Fruit fly (Drosophila melanogaster): Measurements from ENCODE around the gene Jig.
A peak's percentile ranks its signal among the peaks of the same experiment; 100 is the strongest.

Gene Jig

dm6 chr3R:14560635-14561034, at the start of gene Jig:
Jig (plus strand) TSS chr3R:14560935.
- TF ChIP-seq CG7045 (GFP tag; optimal IDR thresholded peaks at IDR 0.05) (no peak), CG11617 (GFP tag; optimal IDR thresholded peaks at IDR 0.05) (no peak), pad (GFP tag; optimal IDR thresholded peaks at IDR 0.05) (no peak)

dm6 chr3R:14511123-14511908, 49.4 kb upstream of the Jig start, which contains the start of the genes HtrA2 and mRpL11:
HtrA2 (minus strand) TSS chr3R:14511712.
mRpL11 (plus strand) TSS chr3R:14511838.
- TF ChIP-seq CG11617 (GFP tag; optimal IDR thresholded peaks at IDR 0.05), result peak; percentile 61
- peak; percentile 60 for TF ChIP-seq CG7101 (tag; optimal IDR thresholded peaks at IDR 0.05)
- peak; percentile 5 for TF ChIP-seq CG33017 (tag; optimal IDR thresholded peaks at IDR 0.05)
- peak; percentile 42 for TF ChIP-seq pad (GFP tag; optimal IDR thresholded peaks at IDR 0.05)
- peak; percentile 74 for TF ChIP-seq Mnt (GFP tag; optimal IDR thresholded peaks at IDR 0.05)
- peak; percentile 55 for TF ChIP-seq CG1620 (GFP tag; optimal IDR thresholded peaks at IDR 0.05)
- peak; percentile 61 for TF ChIP-seq CG14711 (tag; optimal IDR thresholded peaks at IDR 0.05)
- TF ChIP-seq kay (GFP tag; ENCODE audit: borderline replicate concordance), result no peak
- peak; percentile 70 for TF ChIP-seq Hr96 (GFP tag; optimal IDR thresholded peaks at IDR 0.05)
- peak; percentile 15 for TF ChIP-seq ovo (GFP tag; optimal IDR thresholded peaks at IDR 0.05)
- peak; percentile 75 for TF ChIP-seq bab1 (GFP tag; optimal IDR thresholded peaks at IDR 0.05)
- no peak for TF ChIP-seq cnc (optimal IDR thresholded peaks at IDR 0.05)
- peak; percentile 47 for TF ChIP-seq CG7045 (GFP tag; optimal IDR thresholded peaks at IDR 0.05)
- TF ChIP-seq Clk (GFP tag; optimal IDR thresholded peaks at IDR 0.05), result no peak
- TF ChIP-seq Crg-1 (GFP tag; optimal IDR thresholded peaks at IDR 0.05), result no peak
- TF ChIP-seq CG5204 (GFP tag; optimal IDR thresholded peaks at IDR 0.05), result peak; percentile 75
- no peak for TF ChIP-seq cic (GFP tag; optimal IDR thresholded peaks at IDR 0.05)
- peak; percentile 52 for TF ChIP-seq CG12768 (GFP tag; optimal IDR thresholded peaks at IDR 0.05)
- peak; percentile 30 for TF ChIP-seq tj (GFP tag; optimal IDR thresholded peaks at IDR 0.05)
- peak; percentile 85 for TF ChIP-seq toe (GFP tag; optimal IDR thresholded peaks at IDR 0.05)

- TF ChIP-seq kay (GFP tag; ENCODE audit: borderline replicate concordance), result peak; percentile 89
- no peak for TF ChIP-seq tj (GFP tag; optimal IDR thresholded peaks at IDR 0.05)
- no peak for TF ChIP-seq CG1620 (GFP tag; optimal IDR thresholded peaks at IDR 0.05)
- no peak for TF ChIP-seq CG33017 (tag; optimal IDR thresholded peaks at IDR 0.05)
- TF ChIP-seq CG7101 (tag; optimal IDR thresholded peaks at IDR 0.05), result no peak
- TF ChIP-seq Hr96 (GFP tag; optimal IDR thresholded peaks at IDR 0.05), result no peak
- TF ChIP-seq CG7045 (GFP tag; optimal IDR thresholded peaks at IDR 0.05), result no peak
- no peak for TF ChIP-seq CG11617 (GFP tag; optimal IDR thresholded peaks at IDR 0.05)
- peak; percentile 82 for TF ChIP-seq Mnt (GFP tag; optimal IDR thresholded peaks at IDR 0.05)
- no peak for TF ChIP-seq pad (GFP tag; optimal IDR thresholded peaks at IDR 0.05)
- no peak for TF ChIP-seq ovo (GFP tag; optimal IDR thresholded peaks at IDR 0.05)
Measured at dm6 chr3R:14513420-14513819, 47.3 kb upstream of the Jig start, which contains the start of gene CG8461. CG8461 (minus strand) TSS chr3R:14513637.

dm6 chr3R:14516742-14517141, 44.0 kb upstream of the Jig start, which contains the start of gene CG34273:
CG34273 (plus strand) TSS chr3R:14517042.
- TF ChIP-seq CG1620 (GFP tag; optimal IDR thresholded peaks at IDR 0.05) (no peak), toe (GFP tag; optimal IDR thresholded peaks at IDR 0.05) (no peak), CG11617 (GFP tag; optimal IDR thresholded peaks at IDR 0.05) (no peak), bab1 (GFP tag; optimal IDR thresholded peaks at IDR 0.05) (no peak), Crg-1 (GFP tag; optimal IDR thresholded peaks at IDR 0.05) (no peak)

- TF ChIP-seq CG1620 (GFP tag; optimal IDR thresholded peaks at IDR 0.05), result no peak
- TF ChIP-seq pad (GFP tag; optimal IDR thresholded peaks at IDR 0.05), result no peak
- no peak for TF ChIP-seq cnc (optimal IDR thresholded peaks at IDR 0.05)
- no peak for TF ChIP-seq toe (GFP tag; optimal IDR thresholded peaks at IDR 0.05)
- no peak for TF ChIP-seq CG7101 (tag; optimal IDR thresholded peaks at IDR 0.05)
- no peak for TF ChIP-seq bab1 (GFP tag; optimal IDR thresholded peaks at IDR 0.05)
- TF ChIP-seq ovo (GFP tag; optimal IDR thresholded peaks at IDR 0.05), result no peak
- TF ChIP-seq Crg-1 (GFP tag; optimal IDR thresholded peaks at IDR 0.05), result no peak
- no peak for TF ChIP-seq Clk (GFP tag; optimal IDR thresholded peaks at IDR 0.05)
- TF ChIP-seq CG33017 (tag; optimal IDR thresholded peaks at IDR 0.05), result no peak
- no peak for TF ChIP-seq CG11617 (GFP tag; optimal IDR thresholded peaks at IDR 0.05)
Measured at dm6 chr3R:14520749-14521148, 40.0 kb upstream of the Jig start, which contains the start of gene Cyp313a1. Cyp313a1 (plus strand) TSS chr3R:14521049.

dm6 chr3R:14526657-14527056, 34.1 kb upstream of the Jig start:
- TF ChIP-seq toe (GFP tag; optimal IDR thresholded peaks at IDR 0.05) (no peak), CG14711 (tag; optimal IDR thresholded peaks at IDR 0.05) (no peak)

- TF ChIP-seq CG7045 (GFP tag; optimal IDR thresholded peaks at IDR 0.05) (no peak), ovo (GFP tag; optimal IDR thresholded peaks at IDR 0.05) (no peak)
Measured at dm6 chr3R:14542038-14542437, 18.7 kb upstream of the Jig start.

Measured in whole organism, adult.